Worm (Caenorhabditis elegans): ENCODE results near the gene Y52D5A.2.

DNA sequence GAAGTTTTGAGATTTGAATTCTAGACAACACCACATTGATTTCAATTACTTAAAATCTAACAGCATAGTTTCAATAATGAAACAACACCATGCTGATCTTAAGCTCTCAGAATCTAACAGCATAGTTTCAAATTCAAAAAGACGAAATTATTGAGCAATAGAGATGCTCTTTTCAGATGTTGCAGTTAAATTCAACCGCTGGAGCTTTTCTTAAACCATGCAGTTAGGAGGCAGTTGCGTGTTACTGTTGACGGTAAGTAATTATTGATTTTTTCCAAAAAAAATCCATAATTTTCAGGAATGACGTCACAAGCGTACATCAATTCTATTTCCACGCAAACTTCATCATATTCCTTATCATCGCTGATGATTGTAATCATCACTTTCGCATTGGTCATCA lies 18.4 kb upstream of the Y52D5A.2 start, which contains the start of gene T11F8.5:
- no peak for TF ChIP-seq nhr-6 (tag; optimal IDR thresholded peaks at IDR 0.05)
- TF ChIP-seq unc-62 (GFP tag; optimal IDR thresholded peaks at IDR 0.05): no peak
- no peak for TF ChIP-seq unc-39 (tag; optimal IDR thresholded peaks at IDR 0.05)
- TF ChIP-seq mdl-1 (tag; optimal IDR thresholded peaks at IDR 0.05): no peak
- TF ChIP-seq sma-9 (GFP tag; optimal IDR thresholded peaks at IDR 0.05): no peak
- TF ChIP-seq sma-9 (tag; optimal IDR thresholded peaks at IDR 0.05): no peak
- no peak for TF ChIP-seq nhr-11 (tag; optimal IDR thresholded peaks at IDR 0.05)
- no peak for TF ChIP-seq peb-1 (tag; optimal IDR thresholded peaks at IDR 0.05)
- no peak for TF ChIP-seq nhr-77 (tag; optimal IDR thresholded peaks at IDR 0.05)
- no peak for TF ChIP-seq nhr-12 (tag; optimal IDR thresholded peaks at IDR 0.05)
- no peak for TF ChIP-seq ama-1 (optimal IDR thresholded peaks at IDR 0.05)
- no peak for TF ChIP-seq blmp-1 (tag; optimal IDR thresholded peaks at IDR 0.05; ENCODE audit: insufficient read depth)
- TF ChIP-seq fos-1 (tag; optimal IDR thresholded peaks at IDR 0.05): no peak
- TF ChIP-seq ceh-16 (tag; optimal IDR thresholded peaks at IDR 0.05): no peak

Data from whole organism, L2 larva.